Worm (Caenorhabditis elegans) whole organism, young adult: ENCODE measurements around the gene mbk-2.

Experiments
- B0019.2 ChIP-seq: fragments of 200-800 bp; sonication (Bioruptor generic); conservative IDR thresholded peaks from 2 replicates; pipeline ENCODE4 v1.3.6; 2022; ENCODE audit warnings: missing genetic modification reagents, missing genetic modification characterization, missing compliant biosample characterization
- B0035.1 ChIP-seq: sonication (generic microtip); optimal IDR thresholded peaks from 2 replicates; lab custom pipeline; 2016; ENCODE audit warnings: missing genetic modification characterization, mild to moderate bottlenecking, missing compliant biosample characterization, missing genotype, missing genetic modification reagents
- B0261.1 ChIP-seq: sonication (generic microtip); optimal IDR thresholded peaks from 2 replicates; lab custom pipeline; 2016; ENCODE audit warnings: mild to moderate bottlenecking, missing genetic modification characterization, moderate library complexity, missing compliant biosample characterization
- F33H1.4 ChIP-seq: fragments of 200-800 bp; sonication (Bioruptor generic); IDR thresholded peaks from 2 replicates; pipeline ENCODE4 v1.3.6; 2022; ENCODE audit warnings: missing genetic modification reagents, missing genetic modification characterization, missing compliant biosample characterization
- F39B2.1 ChIP-seq: fragments of 200-800 bp; sonication (Bioruptor generic); IDR thresholded peaks from 2 replicates; pipeline ENCODE4 v1.3.6; 2022; ENCODE audit warnings: missing genetic modification reagents, missing genetic modification characterization, missing compliant biosample characterization
- F49E8.2 ChIP-seq: sonication (generic microtip); optimal IDR thresholded peaks from 3 replicates; lab custom pipeline; 2017; ENCODE audit warnings: missing genetic modification characterization, mild to moderate bottlenecking, missing compliant biosample characterization, antibody characterized with exemption, moderate library complexity; ENCODE audit not compliant: insufficient read depth
- K12H6.12 ChIP-seq: fragments of 200-800 bp; sonication (Bioruptor generic); optimal IDR thresholded peaks from 2 replicates; lab custom pipeline; 2018; ENCODE audit warnings: mild to moderate bottlenecking, missing genetic modification characterization, missing compliant biosample characterization
- T07F8.4 ChIP-seq: sonication (generic microtip); optimal IDR thresholded peaks from 2 replicates; lab custom pipeline; 2016; ENCODE audit warnings: mild to moderate bottlenecking, missing genetic modification characterization, moderate library complexity, missing compliant biosample characterization
- T26A5.8 ChIP-seq: sonication (generic microtip); optimal IDR thresholded peaks from 2 replicates; lab custom pipeline; 2016; ENCODE audit warnings: missing genetic modification characterization, missing compliant biosample characterization
- Y53F4B.3 ChIP-seq: fragments of 200-800 bp; sonication (Bioruptor generic); IDR thresholded peaks from 2 replicates; pipeline ENCODE4 v1.3.6; 2022; ENCODE audit warnings: missing genetic modification reagents, missing genetic modification characterization, missing compliant biosample characterization
- Y67H2A.10 ChIP-seq: fragments of 200-800 bp; sonication (Bioruptor generic); conservative IDR thresholded peaks from 2 replicates; pipeline ENCODE4 v1.3.6; 2022; ENCODE audit warnings: missing genetic modification reagents, missing genetic modification characterization, missing compliant biosample characterization
- aptf-3 ChIP-seq: fragments of 200-800 bp; sonication (Bioruptor generic); IDR thresholded peaks from 2 replicates; pipeline ENCODE4 v1.3.6; 2022; ENCODE audit warnings: missing genetic modification characterization, missing compliant biosample characterization
- atf-7 ChIP-seq: sonication (generic microtip); optimal IDR thresholded peaks from 2 replicates; lab custom pipeline; 2017; ENCODE audit warnings: mild to moderate bottlenecking, missing genetic modification characterization, missing compliant biosample characterization
- bed-1 ChIP-seq: fragments of 200-800 bp; sonication (Bioruptor generic); IDR thresholded peaks from 2 replicates; pipeline ENCODE4 v1.3.6; 2022; ENCODE audit warnings: missing genetic modification reagents, missing genetic modification characterization, missing compliant biosample characterization
- bed-2 ChIP-seq: fragments of 200-800 bp; sonication (Bioruptor generic); IDR thresholded peaks from 2 replicates; pipeline ENCODE4 v1.3.6; 2022; ENCODE audit warnings: missing genetic modification reagents, missing genetic modification characterization, missing compliant biosample characterization
- cebp-2 ChIP-seq: fragments of 200-800 bp; sonication (Bioruptor generic); IDR thresholded peaks from 2 replicates; pipeline ENCODE4 v1.3.6; 2022; ENCODE audit warnings: missing genetic modification characterization, missing compliant biosample characterization
- ceh-27 ChIP-seq: fragments of 200-800 bp; sonication (Bioruptor generic); optimal IDR thresholded peaks from 2 replicates; lab custom pipeline; 2018; ENCODE audit warnings: mild to moderate bottlenecking, missing genetic modification characterization, moderate library complexity, missing compliant biosample characterization
- dox-1 ChIP-seq: fragments of 200-800 bp; sonication (Bioruptor generic); IDR thresholded peaks from 2 replicates; pipeline ENCODE4 v1.3.6; 2022; ENCODE audit warnings: missing genetic modification reagents, missing genetic modification characterization, missing compliant biosample characterization
- efl-1 ChIP-seq: fragments of 150-350 bp; optimal IDR thresholded peaks from 2 replicates; lab custom pipeline; 2014; ENCODE audit warnings: missing biosample characterization, missing genetic modification reagents, missing genetic modification characterization
- egl-44 ChIP-seq: fragments of 200-800 bp; sonication (Bioruptor generic); IDR thresholded peaks from 2 replicates; pipeline ENCODE4 v1.3.6; 2022; ENCODE audit warnings: missing genetic modification reagents, missing genetic modification characterization, missing compliant biosample characterization
- hmg-1.2 ChIP-seq: fragments of 200-800 bp; sonication (Bioruptor generic); IDR thresholded peaks from 2 replicates; pipeline ENCODE4 v1.3.6; 2022; ENCODE audit warnings: missing genetic modification reagents, missing genetic modification characterization, missing compliant biosample characterization
- hrde-1 ChIP-seq: sonication (generic microtip); optimal IDR thresholded peaks from 2 replicates; lab custom pipeline; 2016; ENCODE audit warnings: missing genetic modification characterization, mild to moderate bottlenecking, missing compliant biosample characterization, moderate library complexity, missing genotype, missing genetic modification reagents, borderline replicate concordance
- lin-40 ChIP-seq: sonication (generic microtip); optimal IDR thresholded peaks from 2 replicates; lab custom pipeline; 2016; ENCODE audit warnings: missing genetic modification characterization, mild to moderate bottlenecking, missing compliant biosample characterization, missing genotype, missing genetic modification reagents
- lin-54 ChIP-seq: fragments of 200-800 bp; sonication (Bioruptor generic); optimal IDR thresholded peaks from 2 replicates; lab custom pipeline; 2018; ENCODE audit warnings: mild to moderate bottlenecking, missing genetic modification characterization, missing compliant biosample characterization
- lsy-27 ChIP-seq: sonication (generic microtip); optimal IDR thresholded peaks from 2 replicates; lab custom pipeline; 2017; ENCODE audit warnings: missing genetic modification characterization, mild to moderate bottlenecking, missing compliant biosample characterization, antibody characterized with exemption, missing genotype, borderline replicate concordance; ENCODE audit not compliant: insufficient read depth
- madf-10 ChIP-seq: sonication (generic microtip); optimal IDR thresholded peaks from 2 replicates; lab custom pipeline; 2016; ENCODE audit warnings: mild to moderate bottlenecking, missing genetic modification characterization, missing compliant biosample characterization
- madf-3 ChIP-seq: fragments of 200-800 bp; sonication (Bioruptor generic); IDR thresholded peaks from 2 replicates; pipeline ENCODE4 v1.3.6; 2022; ENCODE audit warnings: missing genetic modification reagents, missing genetic modification characterization, missing compliant biosample characterization
- madf-8 ChIP-seq: fragments of 200-800 bp; sonication (Bioruptor generic); conservative IDR thresholded peaks from 2 replicates; pipeline ENCODE4 v1.3.6; 2022; ENCODE audit warnings: missing genetic modification reagents, missing genetic modification characterization, missing compliant biosample characterization
- mcd-1 ChIP-seq: fragments of 200-800 bp; sonication (Bioruptor generic); IDR thresholded peaks from 2 replicates; pipeline ENCODE4 v1.3.6; 2022; ENCODE audit warnings: missing genetic modification reagents, missing genetic modification characterization, missing compliant biosample characterization
- nfya-1 ChIP-seq: sonication (generic microtip); optimal IDR thresholded peaks from 2 replicates; lab custom pipeline; 2017; ENCODE audit warnings: antibody characterized with exemption, missing compliant biosample characterization, missing genetic modification characterization, borderline replicate concordance; ENCODE audit not compliant: insufficient read depth
- nfya-2 ChIP-seq: fragments of 200-800 bp; sonication (Bioruptor generic); IDR thresholded peaks from 2 replicates; pipeline ENCODE4 v1.3.6; 2022; ENCODE audit warnings: missing genetic modification reagents, missing genetic modification characterization, missing compliant biosample characterization
- nhr-120 ChIP-seq: fragments of 200-800 bp; sonication (Bioruptor generic); IDR thresholded peaks from 2 replicates; pipeline ENCODE4 v1.3.6; 2022; ENCODE audit warnings: missing genetic modification characterization, missing compliant biosample characterization
- nhr-80 ChIP-seq: sonication (generic microtip); optimal IDR thresholded peaks from 2 replicates; lab custom pipeline; 2016; ENCODE audit warnings: missing genetic modification characterization, missing compliant biosample characterization
- rcor-1 ChIP-seq: fragments of 200-800 bp; sonication (Bioruptor generic); IDR thresholded peaks from 2 replicates; pipeline ENCODE4 v1.3.6; 2022; ENCODE audit warnings: missing genetic modification reagents, missing genetic modification characterization, missing compliant biosample characterization
- rpc-1 ChIP-seq, 2 experiments: fragments of 150-350 bp in 1 of 2; sonication (generic microtip) in 1 of 2; optimal IDR thresholded peaks; 2 replicates each; lab custom pipeline; 2014 to 2018; ENCODE audit warnings: missing biosample characterization in 1 of 2, missing genetic modification characterization in 1 of 2, missing genetic modification reagents in 1 of 2, missing genotype in 1 of 2
- snpc-3.4 ChIP-seq: sonication (generic microtip); optimal IDR thresholded peaks from 2 replicates; lab custom pipeline; 2017; ENCODE audit warnings: missing genetic modification characterization, mild to moderate bottlenecking, missing compliant biosample characterization, antibody characterized with exemption, moderate library complexity, missing genotype, missing genetic modification reagents
- snpc-4 ChIP-seq, 5 experiments: fragments of 150-350 bp in 1 of 5; sonication (generic microtip) in 4 of 5; optimal IDR thresholded peaks; 2 replicates each; lab custom pipeline; 2014 to 2018; ENCODE audit warnings: missing genetic modification characterization in 5 of 5, missing biosample characterization in 3 of 5, antibody characterized with exemption in 2 of 5, mild to moderate bottlenecking in 2 of 5, missing compliant biosample characterization in 2 of 5, missing genotype in 2 of 5, moderate library complexity in 2 of 5, missing genetic modification reagents in 1 of 5
- unc-62 ChIP-seq: fragments of 150-350 bp; optimal IDR thresholded peaks from 2 replicates; lab custom pipeline; 2014; ENCODE audit warnings: missing biosample characterization, missing genetic modification reagents, missing genetic modification characterization
- xnd-1 ChIP-seq: sonication (generic microtip); optimal IDR thresholded peaks from 2 replicates; lab custom pipeline; 2016; ENCODE audit warnings: missing genotype, missing genetic modification reagents, missing genetic modification characterization, missing compliant biosample characterization
- ztf-18 ChIP-seq: sonication (generic microtip); optimal IDR thresholded peaks from 2 replicates; lab custom pipeline; 2016; ENCODE audit warnings: missing genotype, mild to moderate bottlenecking, missing genetic modification characterization, missing compliant biosample characterization
- ztf-22 ChIP-seq: fragments of 200-800 bp; sonication (Bioruptor generic); optimal IDR thresholded peaks from 2 replicates; lab custom pipeline; 2018; ENCODE audit warnings: mild to moderate bottlenecking, missing genetic modification characterization, moderate library complexity, missing compliant biosample characterization
- ztf-28 ChIP-seq: fragments of 200-800 bp; sonication (Bioruptor generic); IDR thresholded peaks from 2 replicates; pipeline ENCODE4 v1.3.6; 2022; ENCODE audit warnings: missing genetic modification reagents, missing genetic modification characterization, missing compliant biosample characterization
- ztf-6 ChIP-seq: fragments of 200-800 bp; sonication (Bioruptor generic); IDR thresholded peaks from 2 replicates; pipeline ENCODE4 v1.3.6; 2022; ENCODE audit warnings: missing genetic modification reagents, missing genetic modification characterization, missing compliant biosample characterization

Gene mbk-2

DNA sequence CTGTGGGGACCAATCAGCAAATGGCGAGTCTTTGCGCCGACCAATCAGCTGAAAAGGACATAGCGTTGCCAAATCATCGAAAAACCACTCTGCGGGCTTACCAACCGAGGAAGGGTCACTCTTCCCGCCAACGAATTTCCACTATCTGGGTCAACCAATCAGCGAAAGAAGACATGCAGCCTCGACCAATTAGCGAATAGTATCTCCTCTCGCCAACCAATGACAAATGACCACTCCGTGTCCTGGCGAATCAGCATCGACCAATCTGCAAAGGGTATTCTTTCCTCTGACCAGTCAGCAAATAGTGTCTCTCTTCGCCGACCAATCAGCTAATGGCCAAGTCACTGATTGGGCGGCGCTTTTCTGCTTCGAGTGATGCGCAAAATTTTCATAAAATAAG is 32.5 kb downstream of the mbk-2 start:
- TF ChIP-seq efl-1 (GFP tag; lab: Kevin White, UChicago) (no peak), nfya-2 (GFP tag; lab: Robert Waterston, UW) (no peak), cebp-2 (GFP tag; lab: Robert Waterston, UW) (0 out of 2 replicates have a peak, but pooled peaks have one; percentile 52), bed-2 (GFP tag; lab: Robert Waterston, UW) (no peak), ztf-22 (GFP tag; lab: Kevin White, UChicago) (no peak)
- TF ChIP-seq, all 124 proteins: peak for 1

DNA sequence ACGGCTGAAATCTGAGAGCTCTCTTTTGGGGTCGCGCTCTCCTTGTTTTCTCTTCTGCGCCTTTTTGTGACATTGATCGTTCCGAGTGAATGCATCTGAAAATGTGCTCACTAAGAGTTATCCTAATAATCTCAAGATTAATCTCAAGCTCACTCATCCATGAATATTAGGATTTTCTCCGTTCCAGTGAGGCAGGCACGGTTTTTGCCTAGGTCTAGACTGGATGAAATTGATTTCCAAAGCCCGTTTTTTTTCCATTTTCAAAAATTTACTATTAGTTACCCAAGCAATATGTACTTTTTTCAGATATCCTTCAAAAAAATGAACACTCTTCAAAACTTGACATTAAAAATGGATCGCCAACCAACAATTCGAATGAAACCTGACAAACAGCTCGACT is 33.1 kb downstream of the mbk-2 start, which contains the start of gene amt-2:
Gene amt-2, plus strand, starts transcription at position 301 of the 400 bp plus-strand sequence.
- TF ChIP-seq F33H1.4 (GFP tag; lab: Robert Waterston, UW), result no peak
- no peak for TF ChIP-seq xnd-1 (tag; lab: Kevin White, UChicago)
- TF ChIP-seq B0261.1 (tag; lab: Kevin White, UChicago), result no peak
- no peak for TF ChIP-seq F39B2.1
- no peak for TF ChIP-seq Y53F4B.3 (GFP tag; lab: Robert Waterston, UW)
- TF ChIP-seq lsy-27 (tag; lab: Kevin White, UChicago), result no peak
- TF ChIP-seq Y67H2A.10 (GFP tag; lab: Robert Waterston, UW), result no peak
- no peak for TF ChIP-seq B0019.2 (GFP tag; lab: Robert Waterston, UW)
- no peak for TF ChIP-seq nhr-80 (tag; lab: Kevin White, UChicago)
- TF ChIP-seq ceh-27 (GFP tag; lab: Kevin White, UChicago), result no peak
- no peak for TF ChIP-seq K12H6.12 (tag; lab: Kevin White, UChicago)
- TF ChIP-seq rpc-1 (optimal IDR thresholded peaks at IDR 0.05; lab: Kevin White, UChicago), result no peak
- no peak for TF ChIP-seq rpc-1 (tag; optimal IDR thresholded peaks at IDR 0.05; lab: Kevin White, UChicago)
- TF ChIP-seq snpc-3.4 (tag; lab: Kevin White, UChicago), result no peak

- TF ChIP-seq rcor-1 (GFP tag; lab: Robert Waterston, UW), result no peak
- no peak for TF ChIP-seq ztf-18
- no peak for TF ChIP-seq bed-1 (GFP tag; lab: Robert Waterston, UW)
- no peak for TF ChIP-seq atf-7 (tag; lab: Kevin White, UChicago)
- no peak for TF ChIP-seq ztf-6
- no peak for TF ChIP-seq lin-40
- no peak for TF ChIP-seq madf-3 (GFP tag; lab: Robert Waterston, UW)
- TF ChIP-seq hrde-1, result no peak
- TF ChIP-seq unc-62 (GFP tag; lab: Kevin White, UChicago), result no peak
- no peak for TF ChIP-seq snpc-4 (GFP tag; optimal IDR thresholded peaks at IDR 0.05; lab: Kevin White, UChicago)
- TF ChIP-seq snpc-4 (tag; optimal IDR thresholded peaks at IDR 0.05; lab: Kevin White, UChicago), result no peak
- no peak for TF ChIP-seq F49E8.2
- TF ChIP-seq lin-54 (GFP tag; lab: Kevin White, UChicago), result no peak
- TF ChIP-seq madf-10 (tag; lab: Kevin White, UChicago), result no peak
Observed at ce11 chrIV:13044980-13045379, 36.0 kb downstream of the mbk-2 start.

DNA sequence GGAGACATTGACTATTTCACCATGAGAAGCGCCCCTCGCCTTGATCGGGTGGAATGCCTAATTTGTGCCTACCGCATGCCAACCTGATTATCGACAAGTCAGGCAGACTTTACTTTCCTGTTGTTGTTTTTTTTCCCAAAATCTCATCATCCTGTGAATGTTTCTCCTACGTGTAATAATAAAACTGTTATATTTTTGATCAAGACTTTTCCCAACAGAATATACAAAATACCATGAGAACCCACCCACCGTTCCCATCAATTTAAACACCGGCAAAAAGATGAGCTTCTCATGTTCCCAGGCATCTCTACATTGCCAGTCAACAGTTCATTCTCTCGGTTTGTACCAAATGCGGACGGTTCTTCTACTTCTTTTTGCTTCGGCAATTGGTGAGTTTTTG is 37.9 kb downstream of the mbk-2 start, which contains the start of gene scl-9:
Gene scl-9, plus strand, starts transcription at position 301 of the 400 bp plus-strand sequence.
- TF ChIP-seq aptf-3 (GFP tag; lab: Robert Waterston, UW) (no peak), ztf-28 (no peak), T26A5.8 (tag; lab: Kevin White, UChicago) (no peak), egl-44 (GFP tag; lab: Robert Waterston, UW) (no peak), Y53F4B.3 (GFP tag; lab: Robert Waterston, UW) (no peak), B0035.1 (tag; lab: Kevin White, UChicago) (no peak), nhr-120 (GFP tag; lab: Robert Waterston, UW) (no peak), dox-1 (GFP tag; lab: Robert Waterston, UW) (no peak), madf-8 (GFP tag; lab: Robert Waterston, UW) (no peak), T07F8.4 (tag; lab: Kevin White, UChicago) (no peak), ztf-18 (no peak), nfya-1 (no peak), mcd-1 (GFP tag; lab: Robert Waterston, UW) (no peak), hmg-1.2 (GFP tag; lab: Robert Waterston, UW) (no peak), efl-1 (GFP tag; lab: Kevin White, UChicago) (no peak)
